Worm (Caenorhabditis elegans): ENCODE measurements around the gene C09H5.7.

DNA sequence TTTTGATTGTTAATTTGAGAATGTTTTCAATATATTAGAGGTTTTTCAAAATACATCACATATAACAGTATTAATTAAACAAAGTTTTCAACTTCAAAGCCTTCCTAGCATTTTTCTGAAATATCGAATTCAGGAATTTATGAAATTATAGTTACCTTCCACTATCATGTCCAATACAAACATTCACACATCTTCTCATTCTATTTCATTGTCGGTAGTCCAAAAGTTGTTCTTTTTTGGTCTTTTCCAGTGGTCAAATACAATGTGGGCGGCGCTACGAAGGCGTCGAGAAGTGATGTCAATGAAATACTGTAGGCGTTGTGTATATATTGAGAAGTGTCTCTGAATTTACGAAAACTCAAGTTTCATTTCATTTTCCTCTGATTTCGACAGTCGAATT, 9.3 kb downstream of the C09H5.7 start, which contains the start of gene catp-3:
- TF ChIP-seq nhr-237 (tag; optimal IDR thresholded peaks at IDR 0.05) (no peak), mbf-1 (tag; optimal IDR thresholded peaks at IDR 0.05) (no peak), ama-1 (optimal IDR thresholded peaks at IDR 0.05) (no peak), zag-1 (tag; optimal IDR thresholded peaks at IDR 0.05) (no peak), gmeb-1 (tag; optimal IDR thresholded peaks at IDR 0.05) (no peak), ztf-1 (GFP tag; conservative IDR thresholded peaks at IDR 0.05) (no peak), Y55F3AM.14 (GFP tag; optimal IDR thresholded peaks at IDR 0.05) (no peak), nhr-77 (tag; optimal IDR thresholded peaks at IDR 0.05) (no peak)

Data from whole organism, L2 larva.